Worm (Caenorhabditis elegans) whole organism, mixed stage, embryonic: ENCODE results near the gene F08G2.5.

ENCODE experiments used
- blmp-1 ChIP-seq: fragments of 150-350 bp; optimal IDR thresholded peaks from 2 replicates; lab custom pipeline; 2014; ENCODE audit warnings: missing biosample characterization, missing genetic modification characterization
- ceh-43 ChIP-seq: fragments of 200-800 bp; sonication (Bioruptor generic); optimal IDR thresholded peaks from 2 replicates; lab custom pipeline; 2018; ENCODE audit warnings: mild to moderate bottlenecking, missing genetic modification characterization, moderate library complexity, missing compliant biosample characterization
- elt-3 ChIP-seq: fragments of 150-350 bp; optimal IDR thresholded peaks from 2 replicates; lab custom pipeline; 2014; ENCODE audit warnings: missing biosample characterization, missing genetic modification characterization
- ham-2 ChIP-seq: fragments of 200-800 bp; sonication (Bioruptor generic); optimal IDR thresholded peaks from 2 replicates; lab custom pipeline; 2018; ENCODE audit warnings: mild to moderate bottlenecking, missing genetic modification characterization, missing compliant biosample characterization
- lsy-2 ChIP-seq: fragments of 150-350 bp; optimal IDR thresholded peaks from 2 replicates; lab custom pipeline; 2014; ENCODE audit warnings: missing biosample characterization, missing genetic modification characterization
- mep-1 ChIP-seq: fragments of 150-350 bp; optimal IDR thresholded peaks from 2 replicates; lab custom pipeline; 2017; ENCODE audit warnings: missing biosample characterization, missing genetic modification reagents, missing genetic modification characterization, inconsistent platforms
- mls-2 ChIP-seq: sonication (generic microtip); optimal IDR thresholded peaks from 2 replicates; lab custom pipeline; 2016; ENCODE audit warnings: mild to moderate bottlenecking, missing genetic modification characterization, moderate library complexity, missing compliant biosample characterization
- nhr-12 ChIP-seq: fragments of 150-350 bp; optimal IDR thresholded peaks from 2 replicates; lab custom pipeline; 2014; ENCODE audit warnings: missing biosample characterization, missing genetic modification characterization
- nhr-237 ChIP-seq: fragments of 150-350 bp; optimal IDR thresholded peaks from 2 replicates; lab custom pipeline; 2014; ENCODE audit warnings: missing biosample characterization, missing genetic modification characterization
- nhr-76 ChIP-seq: sonication (generic microtip); optimal IDR thresholded peaks from 2 replicates; lab custom pipeline; 2017; ENCODE audit warnings: missing biosample characterization, missing genetic modification characterization
- pha-4 ChIP-seq: fragments of 150-350 bp; optimal IDR thresholded peaks from 2 replicates; lab custom pipeline; 2018; ENCODE audit warnings: missing biosample characterization, missing genetic modification reagents, missing genetic modification characterization
- snpc-4 ChIP-seq: fragments of 150-350 bp; optimal IDR thresholded peaks from 2 replicates; lab custom pipeline; 2014; ENCODE audit warnings: missing biosample characterization, missing genetic modification characterization
- unc-39 ChIP-seq: fragments of 150-350 bp; optimal IDR thresholded peaks from 2 replicates; lab custom pipeline; 2014; ENCODE audit warnings: missing biosample characterization, missing genetic modification characterization
- ztf-11 ChIP-seq: fragments of 150-350 bp; optimal IDR thresholded peaks from 2 replicates; lab custom pipeline; 2014; ENCODE audit warnings: missing biosample characterization, missing genetic modification characterization

DNA sequence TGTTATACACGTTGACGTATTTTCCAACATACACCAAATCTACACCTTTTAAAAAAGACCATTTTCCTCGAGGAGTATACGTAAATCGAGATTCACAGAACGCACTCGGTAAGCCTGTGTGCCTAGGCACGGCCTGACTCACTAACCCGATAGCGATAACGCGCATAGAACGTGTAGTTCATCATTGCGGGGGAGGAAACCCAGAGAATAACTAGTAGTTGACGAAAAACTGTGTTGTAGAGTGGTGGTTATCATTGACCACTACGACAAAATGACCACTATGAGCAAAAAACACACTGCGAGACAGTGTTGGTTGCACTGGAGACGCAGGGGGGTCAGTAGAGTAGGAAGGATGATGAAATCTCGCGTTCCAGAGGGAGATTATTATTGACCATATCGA, 26.4 kb upstream of the F08G2.5 start:
- TF ChIP-seq nhr-237 (tag; lab: Kevin White, UChicago) (no peak), pha-4 (tag; lab: Kevin White, UChicago) (no peak), nhr-76 (no peak), unc-39 (no peak), blmp-1 (tag; lab: Kevin White, UChicago) (no peak), lsy-2 (no peak), ceh-43 (GFP tag; lab: Kevin White, UChicago) (no peak), ztf-11 (tag; lab: Kevin White, UChicago) (no peak), elt-3 (tag; lab: Kevin White, UChicago) (no peak), mep-1 (tag; lab: Kevin White, UChicago) (no peak), mls-2 (tag; lab: Kevin White, UChicago) (no peak), snpc-4 (tag; lab: Kevin White, UChicago) (no peak), ham-2 (GFP tag; lab: Kevin White, UChicago) (no peak), nhr-12 (tag; lab: Kevin White, UChicago) (no peak)
